Worm (Caenorhabditis elegans) whole organism, L2 larva: ENCODE measurements around the gene C09G12.5.

ENCODE experiments used
- aly-2 ChIP-seq: fragments of 150-350 bp; optimal IDR thresholded peaks from 2 replicates; lab custom pipeline; 2014; ENCODE audit warnings: missing biosample characterization, missing genetic modification characterization
- ceh-16 ChIP-seq: fragments of 150-350 bp; optimal IDR thresholded peaks from 2 replicates; lab custom pipeline; 2014; ENCODE audit warnings: missing biosample characterization, missing genetic modification characterization
- crh-2 ChIP-seq: sonication (generic microtip); optimal IDR thresholded peaks from 2 replicates; lab custom pipeline; 2017; ENCODE audit warnings: missing biosample characterization, missing genetic modification characterization
- egl-27 ChIP-seq: sonication (generic microtip); optimal IDR thresholded peaks from 3 replicates; lab custom pipeline; 2017; ENCODE audit warnings: missing biosample characterization, missing genetic modification reagents, missing genetic modification characterization
- elt-3 ChIP-seq: sonication (generic microtip); optimal IDR thresholded peaks from 2 replicates; lab custom pipeline; 2017; ENCODE audit warnings: missing biosample characterization, missing genetic modification characterization
- lsy-2 ChIP-seq, 2 experiments: fragments of 150-350 bp in 1 of 2; sonication (generic microtip) in 1 of 2; optimal IDR thresholded peaks; 2 replicates each; lab custom pipeline; 2014 to 2017; ENCODE audit warnings: missing biosample characterization in 2 of 2, missing genetic modification characterization in 2 of 2
- mdl-1 ChIP-seq, 2 experiments: fragments of 150-350 bp in 1 of 2; sonication (generic microtip) in 1 of 2; optimal IDR thresholded peaks; 2 replicates each; lab custom pipeline; 2017; ENCODE audit warnings: missing biosample characterization in 2 of 2, missing genetic modification characterization in 2 of 2
- nhr-237 ChIP-seq: fragments of 150-350 bp; optimal IDR thresholded peaks from 2 replicates; lab custom pipeline; 2014; ENCODE audit warnings: missing biosample characterization, missing genetic modification characterization
- nhr-77 ChIP-seq: fragments of 150-350 bp; optimal IDR thresholded peaks from 2 replicates; lab custom pipeline; 2014; ENCODE audit warnings: missing biosample characterization, missing genetic modification characterization
- snpc-4 ChIP-seq: fragments of 150-350 bp; optimal IDR thresholded peaks from 2 replicates; lab custom pipeline; 2014; ENCODE audit warnings: missing biosample characterization, missing genetic modification characterization
- unc-62 ChIP-seq: fragments of 150-350 bp; optimal IDR thresholded peaks from 2 replicates; lab custom pipeline; 2014; ENCODE audit warnings: missing biosample characterization, missing genetic modification reagents, missing genetic modification characterization
- ztf-11 ChIP-seq: sonication (generic microtip); optimal IDR thresholded peaks from 2 replicates; lab custom pipeline; 2017; ENCODE audit warnings: missing biosample characterization, missing genetic modification characterization

- no peak for TF ChIP-seq aly-2 (tag; lab: Kevin White, UChicago)
- TF ChIP-seq snpc-4 (tag; lab: Kevin White, UChicago) = no peak
- no peak for TF ChIP-seq ztf-11
- no peak for TF ChIP-seq egl-27
- TF ChIP-seq elt-3 (tag; lab: Kevin White, UChicago) = no peak
- peak; percentile 72 for TF ChIP-seq ceh-16
- TF ChIP-seq lsy-2 (tag; optimal IDR thresholded peaks at IDR 0.05; lab: Kevin White, UChicago) = no peak
- no peak for TF ChIP-seq mdl-1 (tag; optimal IDR thresholded peaks at IDR 0.05; lab: Kevin White, UChicago)
- no peak for TF ChIP-seq nhr-237 (tag; lab: Kevin White, UChicago)
- TF ChIP-seq nhr-77 (tag; lab: Kevin White, UChicago) = no peak
- no peak for TF ChIP-seq crh-2 (tag; lab: Kevin White, UChicago)
- no peak for TF ChIP-seq unc-62
These were observed 39.8 kb upstream of the C09G12.5 start, which contains the start of gene grd-3 for ce11 chrIV:3439354-3439753.
